Fruit fly (Drosophila melanogaster): ENCODE results near the gene CG14147.

Gene CG14147

dm6 chr3L:10952106-10952653 lies 20.3 kb upstream of the CG14147 start:
- TF ChIP-seq cnc (optimal IDR thresholded peaks at IDR 0.05) (no peak), Clk (GFP tag; optimal IDR thresholded peaks at IDR 0.05) (no peak), CG1620 (GFP tag; optimal IDR thresholded peaks at IDR 0.05) (no peak), cic (GFP tag; optimal IDR thresholded peaks at IDR 0.05) (no peak), Crg-1 (GFP tag; optimal IDR thresholded peaks at IDR 0.05) (no peak), pad (GFP tag; optimal IDR thresholded peaks at IDR 0.05) (no peak), CG12768 (GFP tag; optimal IDR thresholded peaks at IDR 0.05) (no peak), CG11617 (GFP tag; optimal IDR thresholded peaks at IDR 0.05) (no peak), CG7045 (GFP tag; optimal IDR thresholded peaks at IDR 0.05) (no peak), bab1 (GFP tag; optimal IDR thresholded peaks at IDR 0.05) (no peak), CG7101 (tag; optimal IDR thresholded peaks at IDR 0.05) (no peak), Mnt (GFP tag; optimal IDR thresholded peaks at IDR 0.05) (no peak), ovo (GFP tag; optimal IDR thresholded peaks at IDR 0.05) (no peak), toe (GFP tag; optimal IDR thresholded peaks at IDR 0.05) (no peak), CG33017 (tag; optimal IDR thresholded peaks at IDR 0.05) (no peak), tj (GFP tag; optimal IDR thresholded peaks at IDR 0.05) (no peak), Hr96 (GFP tag; optimal IDR thresholded peaks at IDR 0.05) (no peak), kay (GFP tag; ENCODE audit: borderline replicate concordance) (no peak), CG5204 (GFP tag; optimal IDR thresholded peaks at IDR 0.05) (no peak)

dm6 chr3L:10953628-10954129 lies 18.8 kb upstream of the CG14147 start:
- TF ChIP-seq bab1 (GFP tag; optimal IDR thresholded peaks at IDR 0.05) (no peak), CG7045 (GFP tag; optimal IDR thresholded peaks at IDR 0.05) (no peak), Hr96 (GFP tag; optimal IDR thresholded peaks at IDR 0.05) (no peak), CG11617 (GFP tag; optimal IDR thresholded peaks at IDR 0.05) (no peak), kay (GFP tag; ENCODE audit: borderline replicate concordance) (no peak), toe (GFP tag; optimal IDR thresholded peaks at IDR 0.05) (no peak), CG1620 (GFP tag; optimal IDR thresholded peaks at IDR 0.05) (no peak), CG5204 (GFP tag; optimal IDR thresholded peaks at IDR 0.05) (no peak), Mnt (GFP tag; optimal IDR thresholded peaks at IDR 0.05) (no peak), Crg-1 (GFP tag; optimal IDR thresholded peaks at IDR 0.05) (no peak), CG7101 (tag; optimal IDR thresholded peaks at IDR 0.05) (no peak), ovo (GFP tag; optimal IDR thresholded peaks at IDR 0.05) (no peak)

- TF ChIP-seq CG7101 (tag; optimal IDR thresholded peaks at IDR 0.05) (no peak), tj (GFP tag; optimal IDR thresholded peaks at IDR 0.05) (no peak)
These were observed 15.9 kb upstream of the CG14147 start for dm6 chr3L:10956558-10956957.

dm6 chr3L:10957843-10958242 lies 14.6 kb upstream of the CG14147 start:
- TF ChIP-seq toe (GFP tag; optimal IDR thresholded peaks at IDR 0.05) (no peak), Hr96 (GFP tag; optimal IDR thresholded peaks at IDR 0.05) (no peak), CG33017 (tag; optimal IDR thresholded peaks at IDR 0.05) (no peak), ovo (GFP tag; optimal IDR thresholded peaks at IDR 0.05) (no peak), pad (GFP tag; optimal IDR thresholded peaks at IDR 0.05) (no peak), CG11617 (GFP tag; optimal IDR thresholded peaks at IDR 0.05) (no peak), CG7045 (GFP tag; optimal IDR thresholded peaks at IDR 0.05) (no peak), kay (GFP tag; ENCODE audit: borderline replicate concordance) (no peak), CG14711 (tag; optimal IDR thresholded peaks at IDR 0.05) (no peak), CG12768 (GFP tag; optimal IDR thresholded peaks at IDR 0.05) (no peak), tj (GFP tag; optimal IDR thresholded peaks at IDR 0.05) (no peak), CG1620 (GFP tag; optimal IDR thresholded peaks at IDR 0.05) (no peak), cic (GFP tag; optimal IDR thresholded peaks at IDR 0.05) (no peak), Mnt (GFP tag; optimal IDR thresholded peaks at IDR 0.05) (no peak), CG7101 (tag; optimal IDR thresholded peaks at IDR 0.05) (no peak), Crg-1 (GFP tag; optimal IDR thresholded peaks at IDR 0.05) (no peak), Clk (GFP tag; optimal IDR thresholded peaks at IDR 0.05) (no peak), CG5204 (GFP tag; optimal IDR thresholded peaks at IDR 0.05) (no peak), cnc (optimal IDR thresholded peaks at IDR 0.05) (no peak), bab1 (GFP tag; optimal IDR thresholded peaks at IDR 0.05) (no peak)

- no peak for TF ChIP-seq Clk (GFP tag; optimal IDR thresholded peaks at IDR 0.05)
- no peak for TF ChIP-seq CG7045 (GFP tag; optimal IDR thresholded peaks at IDR 0.05)
- no peak for TF ChIP-seq Mnt (GFP tag; optimal IDR thresholded peaks at IDR 0.05)
- no peak for TF ChIP-seq pad (GFP tag; optimal IDR thresholded peaks at IDR 0.05)
These were observed 13.7 kb upstream of the CG14147 start for dm6 chr3L:10958672-10959274.

dm6 chr3L:10959660-10960059 lies 12.8 kb upstream of the CG14147 start:
- TF ChIP-seq Crg-1 (GFP tag; optimal IDR thresholded peaks at IDR 0.05) (no peak), cnc (optimal IDR thresholded peaks at IDR 0.05) (no peak), bab1 (GFP tag; optimal IDR thresholded peaks at IDR 0.05) (no peak), ovo (GFP tag; optimal IDR thresholded peaks at IDR 0.05) (no peak), Mnt (GFP tag; optimal IDR thresholded peaks at IDR 0.05) (no peak), kay (GFP tag; ENCODE audit: borderline replicate concordance) (no peak), CG1620 (GFP tag; optimal IDR thresholded peaks at IDR 0.05) (no peak), CG7045 (GFP tag; optimal IDR thresholded peaks at IDR 0.05) (no peak), cic (GFP tag; optimal IDR thresholded peaks at IDR 0.05) (no peak), toe (GFP tag; optimal IDR thresholded peaks at IDR 0.05) (no peak), Hr96 (GFP tag; optimal IDR thresholded peaks at IDR 0.05) (no peak), CG5204 (GFP tag; optimal IDR thresholded peaks at IDR 0.05) (no peak), CG11617 (GFP tag; optimal IDR thresholded peaks at IDR 0.05) (no peak), CG33017 (tag; optimal IDR thresholded peaks at IDR 0.05) (no peak), tj (GFP tag; optimal IDR thresholded peaks at IDR 0.05) (no peak), Clk (GFP tag; optimal IDR thresholded peaks at IDR 0.05) (no peak), CG14711 (tag; optimal IDR thresholded peaks at IDR 0.05) (no peak)
